Worm (Caenorhabditis elegans) whole organism, early embryonic: ENCODE data around the gene F38C2.7.
"Not testable (repeated sequence)": the region's sequence is repeated elsewhere in the genome, so short reads cannot be mapped to it uniquely, and the experiment has no call there.

Experiments
- B0310.2 ChIP-seq: sonication (generic microtip); optimal IDR thresholded peaks from 2 replicates; lab custom pipeline; 2016; ENCODE audit warnings: mild to moderate bottlenecking, missing genetic modification characterization, missing compliant biosample characterization
- F13C5.2 ChIP-seq: sonication (generic microtip); optimal IDR thresholded peaks from 2 replicates; lab custom pipeline; 2017; ENCODE audit warnings: mild to moderate bottlenecking, missing genetic modification characterization, inconsistent platforms, missing compliant biosample characterization
- ama-1 ChIP-seq: fragments of 150-350 bp; optimal IDR thresholded peaks from 2 replicates; lab custom pipeline; 2014
- ceh-36 ChIP-seq: sonication (generic microtip); optimal IDR thresholded peaks from 2 replicates; lab custom pipeline; 2016; ENCODE audit warnings: missing genetic modification characterization, inconsistent platforms, missing compliant biosample characterization
- flt-1 ChIP-seq: fragments of 200-800 bp; sonication (Bioruptor generic); IDR thresholded peaks from 2 replicates; pipeline ENCODE4 v1.3.6; 2022; ENCODE audit warnings: missing genetic modification characterization, missing compliant biosample characterization
- hmbx-1 ChIP-seq: sonication (generic microtip); optimal IDR thresholded peaks from 2 replicates; lab custom pipeline; 2016; ENCODE audit warnings: mild to moderate bottlenecking, missing genetic modification characterization, missing compliant biosample characterization
- hmg-4 ChIP-seq: fragments of 200-800 bp; sonication (Bioruptor generic); optimal IDR thresholded peaks from 2 replicates; lab custom pipeline; 2018; ENCODE audit warnings: mild to moderate bottlenecking, missing genetic modification characterization, missing compliant biosample characterization
- hnd-1 ChIP-seq: sonication (generic microtip); optimal IDR thresholded peaks from 2 replicates; lab custom pipeline; 2016; ENCODE audit warnings: missing genetic modification characterization, missing compliant biosample characterization
- sea-1 ChIP-seq: fragments of 200-800 bp; sonication (Bioruptor generic); conservative IDR thresholded peaks from 2 replicates; pipeline ENCODE4 v1.3.6; 2022; ENCODE audit warnings: missing genetic modification characterization, missing compliant biosample characterization
- tbx-11 ChIP-seq: fragments of 200-800 bp; sonication (Bioruptor generic); IDR thresholded peaks from 2 replicates; pipeline ENCODE4 v1.3.6; 2022; ENCODE audit warnings: missing genetic modification characterization, missing compliant biosample characterization
- tra-4 ChIP-seq: sonication (generic microtip); optimal IDR thresholded peaks from 2 replicates; lab custom pipeline; 2017; ENCODE audit warnings: missing genetic modification characterization, missing compliant biosample characterization

ce11 chrIV:16307925-16308324, 30.7 kb upstream of the F38C2.7 start, which contains the start of gene rac-2:
- not testable (repeated sequence) for TF ChIP-seq ama-1; flt-1 (GFP tag; lab: Robert Waterston, UW); hmg-4 (GFP tag; lab: Kevin White, UChicago); hnd-1 (tag; lab: Kevin White, UChicago); sea-1 (GFP tag; lab: Robert Waterston, UW); tra-4 (tag; lab: Kevin White, UChicago); hmbx-1; B0310.2 (tag; lab: Kevin White, UChicago); tbx-11 (GFP tag; lab: Robert Waterston, UW); F13C5.2; ceh-36 (tag; lab: Kevin White, UChicago)
